Fruit fly (Drosophila melanogaster) whole organism, larva: Measurements from ENCODE around the gene SmE.
"Not testable (repeated sequence)": the region's sequence is repeated elsewhere in the genome, so short reads cannot be mapped to it uniquely, and the experiment has no call there.

Experiments used
- noc ChIP-seq: fragments of 200-800 bp; sonication (Bioruptor generic); optimal IDR thresholded peaks from 3 replicates; lab custom pipeline; 2019; ENCODE audit warnings: missing biosample characterization, mild to moderate bottlenecking, missing genetic modification characterization, moderate library complexity

SmE gene

DNA sequence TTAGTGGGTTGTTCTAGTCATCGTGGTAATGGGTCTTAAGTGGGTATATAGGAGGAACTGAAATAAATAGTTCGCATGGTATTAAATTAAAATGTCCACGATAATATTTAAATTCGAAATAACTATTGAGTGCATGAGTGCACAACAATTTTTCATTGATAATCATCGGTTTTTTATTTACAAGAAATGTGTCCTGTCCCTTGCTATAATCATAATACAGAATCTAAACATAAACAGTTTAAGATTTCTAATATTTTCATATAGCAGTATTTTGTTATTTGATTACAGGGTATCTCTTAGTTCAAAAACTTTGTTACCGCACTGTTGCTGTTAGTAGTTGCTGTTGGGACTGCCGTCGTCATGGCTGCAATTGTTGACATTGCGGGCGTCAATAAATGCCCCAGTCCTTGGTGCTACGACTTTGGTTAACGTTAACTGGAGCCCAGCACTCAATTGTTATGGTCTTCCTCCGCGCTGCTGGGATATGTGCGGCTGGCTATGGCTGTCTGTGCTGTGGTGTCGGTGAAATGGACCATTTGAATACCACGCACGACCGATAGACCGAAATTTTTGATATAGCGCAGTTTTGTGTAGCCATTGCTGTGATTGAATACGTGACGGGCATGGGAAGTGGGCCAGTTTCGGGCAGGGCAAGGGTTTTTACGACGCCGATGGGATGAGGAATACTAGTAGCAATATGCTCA is 13.3 kb downstream of the SmE start:
- TF ChIP-seq noc (tag; lab: Kevin White, UChicago): no peak

DNA sequence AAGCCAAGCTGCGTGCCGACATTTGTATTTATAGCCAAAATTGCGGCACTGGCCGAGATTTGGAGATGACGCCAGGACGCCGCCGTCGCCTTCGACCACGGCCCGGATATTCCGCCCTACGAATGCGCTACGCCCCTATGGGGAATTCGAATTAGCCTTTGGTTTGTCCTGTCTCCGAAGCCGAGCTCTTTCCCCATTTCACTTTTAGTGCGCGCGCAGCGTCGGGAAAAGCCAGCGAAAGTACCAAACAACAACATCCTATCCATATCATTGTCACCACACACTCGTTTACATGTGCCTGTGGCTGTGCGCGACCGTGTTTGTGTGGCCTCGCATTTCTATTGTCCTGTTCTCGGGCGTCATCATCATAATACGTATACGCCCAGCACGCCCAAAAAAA is 13.9 kb downstream of the SmE start, which contains the start of gene Proc:
Gene Proc, minus strand, starts transcription at position 101 of the 400 bp plus-strand sequence.
- TF ChIP-seq noc (tag; lab: Kevin White, UChicago): no peak

DNA sequence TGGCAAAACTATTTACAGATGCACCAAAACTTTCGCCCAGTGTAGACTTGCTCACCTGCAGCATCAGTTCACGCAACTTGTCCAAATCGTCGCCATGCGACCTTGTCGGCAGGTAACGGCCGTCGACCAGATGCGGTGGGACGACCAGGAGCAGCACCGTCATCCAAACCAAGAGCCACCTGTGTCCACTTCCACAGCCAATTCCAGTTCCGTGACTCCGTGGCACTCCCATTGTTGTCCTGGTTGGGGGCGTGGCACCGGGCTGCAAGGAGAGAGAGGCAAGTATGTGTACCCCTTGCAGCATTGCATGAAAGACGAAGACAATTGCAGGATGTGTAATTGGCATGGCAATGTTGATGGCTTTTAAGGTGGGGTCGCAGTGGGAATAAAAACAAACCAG is 15.0 kb downstream of the SmE start:
- no peak for TF ChIP-seq noc (tag; lab: Kevin White, UChicago)

DNA sequence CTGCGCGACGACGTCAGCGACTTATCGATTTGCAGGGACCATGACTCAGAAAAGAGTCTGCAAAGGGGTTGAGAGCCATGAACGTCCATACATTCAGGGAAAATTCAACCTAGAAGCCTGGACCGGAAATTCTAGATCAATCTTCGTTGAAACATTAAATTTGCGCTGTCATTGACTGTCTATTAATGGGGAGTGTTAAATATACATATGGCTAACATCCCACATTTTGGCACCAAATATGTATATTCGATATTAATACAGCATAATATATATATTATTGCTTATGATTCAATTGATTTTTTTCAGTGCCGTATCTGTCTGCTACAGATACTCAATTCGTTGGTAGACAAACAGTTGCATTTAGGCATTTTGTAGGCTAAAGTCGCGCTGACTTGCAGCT is 16.6 kb downstream of the SmE start:
- TF ChIP-seq noc (tag; lab: Kevin White, UChicago): no peak

DNA sequence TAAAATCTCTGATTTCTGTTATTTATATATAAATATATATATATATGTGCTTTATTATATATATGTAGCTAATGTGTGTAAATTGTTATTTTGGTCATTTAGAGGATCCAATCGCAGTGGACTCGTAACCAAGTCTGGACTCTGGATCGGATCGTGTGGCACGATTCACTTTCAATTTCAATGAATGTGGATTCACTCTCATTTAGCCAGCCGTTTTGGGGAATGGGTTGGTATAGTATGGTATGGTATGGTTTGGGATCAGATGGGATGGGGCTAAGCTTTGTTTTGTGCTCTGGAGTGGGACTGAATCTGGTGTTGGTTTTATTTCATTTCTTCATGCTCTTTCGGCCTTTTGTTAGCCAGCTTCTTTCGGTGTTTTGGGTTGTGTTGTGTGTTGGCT is 23.5 kb downstream of the SmE start:
- TF ChIP-seq noc (tag; lab: Kevin White, UChicago): no peak

DNA sequence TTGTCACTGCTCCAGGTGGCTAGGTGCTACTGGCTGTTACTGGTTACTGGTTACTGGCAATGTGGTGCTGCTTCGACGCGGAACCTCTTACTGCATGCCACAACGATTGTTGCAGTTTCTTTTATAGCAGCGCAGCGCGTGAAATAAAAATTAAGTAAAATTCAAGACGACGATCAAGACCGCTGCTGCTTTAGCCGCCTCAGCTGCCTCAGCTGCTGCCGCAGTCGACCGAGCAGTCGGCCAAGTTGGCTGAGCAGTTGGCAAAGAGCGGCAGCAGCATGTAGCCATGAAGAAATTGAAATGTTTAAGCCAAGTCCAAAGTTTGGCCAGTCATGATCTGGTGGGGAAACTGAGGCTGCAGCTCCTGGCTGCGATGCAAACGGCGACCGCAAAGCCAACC is 24.5 kb downstream of the SmE start, which contains the start of gene TwdlE:
Gene TwdlE, minus strand, starts transcription at position 101 of the 400 bp plus-strand sequence.
- no peak for TF ChIP-seq noc (tag; lab: Kevin White, UChicago)

DNA sequence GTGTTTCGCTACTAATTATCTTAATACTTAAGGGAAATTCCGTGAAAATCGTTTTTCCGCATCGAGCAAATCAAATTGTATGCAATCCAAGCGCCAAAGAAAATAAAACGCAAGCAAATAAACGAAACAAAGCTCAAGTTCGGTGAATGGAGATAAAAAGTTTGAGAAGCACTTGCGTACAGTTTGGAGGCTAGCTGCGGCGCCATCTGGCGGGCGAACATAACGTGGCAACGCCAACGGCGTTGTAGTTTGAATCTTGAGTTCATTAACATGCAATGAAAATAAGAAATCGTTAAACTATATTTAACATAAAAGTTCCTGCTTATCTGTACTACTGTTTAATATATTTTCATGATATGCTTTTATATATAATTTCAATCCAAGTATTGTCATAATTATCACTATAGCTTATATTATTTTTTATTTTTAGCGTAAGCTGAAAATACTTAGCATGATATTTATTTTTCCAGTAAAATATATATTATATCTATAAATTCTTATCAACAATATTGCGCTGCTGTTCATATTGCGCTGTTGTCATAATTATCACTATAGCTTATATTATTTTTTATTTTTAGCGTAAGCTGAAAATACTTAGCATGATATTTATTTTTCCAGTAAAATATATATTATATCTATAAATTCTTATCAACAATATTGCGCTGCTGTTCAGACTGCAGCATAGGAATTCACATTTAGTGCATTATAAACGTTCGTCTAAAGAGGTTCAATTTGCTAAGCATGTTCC is 28.7 kb downstream of the SmE start, which contains the start of gene lectin-28C:
Gene lectin-28C, plus strand, starts transcription at position 698 of the 748 bp plus-strand sequence.
- TF ChIP-seq noc (tag; lab: Kevin White, UChicago): not testable (repeated sequence)

DNA sequence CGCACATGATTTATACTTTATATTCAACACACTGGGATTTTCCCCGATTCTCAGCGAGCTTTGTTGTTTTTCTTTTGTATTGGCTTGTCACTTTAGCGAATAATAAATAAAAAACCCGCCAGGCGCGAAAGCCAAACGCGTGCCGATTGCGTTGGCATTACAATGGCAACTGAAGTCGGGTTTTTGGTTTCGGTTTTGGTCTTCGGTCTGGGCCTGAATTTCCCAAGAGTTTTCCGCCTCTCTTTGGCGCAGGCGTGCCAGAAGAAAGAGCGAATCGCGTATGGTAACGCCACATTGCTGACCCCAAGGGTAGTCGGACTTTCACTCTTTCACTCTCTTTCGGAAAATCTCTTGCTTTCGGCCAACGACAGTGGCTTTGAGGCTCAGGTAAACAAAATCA is 30.1 kb downstream of the SmE start, which contains the start of gene CG14535:
Gene CG14535, minus strand, starts transcription at position 368 of the 400 bp plus-strand sequence.
- no peak for TF ChIP-seq noc (tag; lab: Kevin White, UChicago)

DNA sequence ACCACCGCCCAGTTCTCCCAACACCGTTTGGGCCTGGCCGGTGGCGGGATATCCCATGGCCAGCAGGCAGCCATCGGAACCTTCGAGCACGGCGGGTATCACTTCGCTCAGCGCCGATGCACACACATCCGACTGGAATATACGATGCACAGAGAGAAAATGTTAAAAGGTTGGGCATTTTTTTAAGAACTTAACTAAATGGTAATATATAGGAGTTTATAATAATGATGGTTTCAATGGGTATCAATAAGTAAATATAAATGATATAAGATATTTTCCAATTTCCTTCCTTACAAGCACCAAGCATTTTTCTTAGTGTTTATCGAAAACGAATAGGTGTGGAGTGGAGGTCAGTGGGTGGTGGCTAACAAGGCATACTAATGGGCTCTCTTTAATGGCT is 33.6 kb downstream of the SmE start:
- no peak for TF ChIP-seq noc (tag; lab: Kevin White, UChicago)

DNA sequence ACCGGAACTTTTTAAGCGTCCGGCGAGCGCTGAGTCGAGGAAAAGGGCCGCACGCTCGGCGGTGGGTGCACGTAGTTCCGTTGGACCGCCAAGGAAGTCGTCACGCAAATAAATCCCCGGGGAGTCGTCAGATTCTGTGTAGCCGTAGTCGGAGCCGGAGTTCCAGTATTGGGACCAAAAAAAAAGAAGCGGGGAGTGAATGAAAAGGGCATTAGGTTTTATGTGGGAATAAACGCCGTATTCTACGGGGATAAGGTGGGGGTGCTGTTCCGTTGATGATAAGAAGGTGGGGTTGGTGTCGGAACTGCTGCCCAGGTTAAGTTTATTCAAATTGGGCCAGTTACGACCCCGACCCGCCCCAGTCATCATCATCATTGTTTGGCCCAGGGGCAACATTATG is 34.8 kb downstream of the SmE start:
- TF ChIP-seq noc (tag; lab: Kevin White, UChicago): no peak

DNA sequence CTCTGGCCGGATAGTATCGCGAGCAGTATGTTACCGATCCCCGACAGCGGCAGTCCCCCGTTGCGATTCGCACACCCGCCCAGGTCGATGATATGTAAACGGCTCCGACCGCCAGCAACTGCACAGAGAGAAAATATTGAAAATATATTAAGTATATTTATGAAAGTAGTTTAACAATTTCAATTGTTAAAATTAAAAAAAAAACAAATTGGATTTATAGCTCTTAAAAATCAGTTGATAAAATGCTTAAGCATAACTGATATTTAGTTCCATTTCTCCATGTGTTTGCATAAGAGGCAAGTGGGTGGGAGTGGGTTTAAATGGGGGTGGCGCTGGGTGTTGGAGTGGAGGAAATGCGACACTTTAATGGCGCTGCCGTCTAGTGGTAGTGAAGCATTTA is 35.8 kb downstream of the SmE start:
- TF ChIP-seq noc (tag; lab: Kevin White, UChicago): no peak

DNA sequence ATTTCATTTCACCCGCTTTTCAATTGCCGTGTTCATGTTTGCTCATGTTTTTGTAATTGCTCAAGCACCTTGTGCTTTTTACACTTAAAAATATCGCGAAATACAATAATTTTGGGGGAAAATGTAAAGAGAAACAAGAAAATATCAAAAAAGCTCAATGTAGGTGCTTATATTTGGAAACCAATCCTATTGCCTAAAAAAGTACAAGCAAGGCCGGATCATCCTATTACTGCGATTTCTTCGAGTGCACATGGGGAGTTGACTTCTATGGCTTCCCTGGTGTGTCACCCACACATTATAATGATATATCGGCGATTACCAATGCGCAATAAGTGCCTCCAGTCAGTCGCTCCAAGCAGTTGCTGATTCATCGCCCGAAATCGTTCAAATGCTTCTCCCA is 44.0 kb downstream of the SmE start:
- TF ChIP-seq noc (tag; lab: Kevin White, UChicago): no peak

DNA sequence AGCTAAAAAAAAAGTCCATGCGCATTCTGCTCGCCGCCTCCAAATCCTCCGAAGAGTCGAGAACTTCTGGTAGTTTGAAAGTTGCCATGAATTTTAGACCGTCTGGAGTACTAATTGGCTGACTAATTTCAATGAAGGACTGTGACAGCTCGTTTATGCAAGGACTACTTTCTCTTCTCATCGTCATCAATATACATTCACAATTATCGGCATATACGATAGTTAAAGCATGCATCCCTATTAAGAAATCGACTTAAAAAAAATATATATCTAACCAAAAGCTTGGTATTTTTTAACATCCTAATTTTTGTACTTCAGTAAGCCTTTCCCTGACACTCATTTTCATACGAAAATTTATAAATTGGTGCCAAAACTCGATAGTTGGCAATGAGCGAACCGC is 45.1 kb downstream of the SmE start, which contains the start of gene CG14537:
Gene CG14537, plus strand, starts transcription at position 301 of the 400 bp plus-strand sequence.
- TF ChIP-seq noc (tag; lab: Kevin White, UChicago): no peak

DNA sequence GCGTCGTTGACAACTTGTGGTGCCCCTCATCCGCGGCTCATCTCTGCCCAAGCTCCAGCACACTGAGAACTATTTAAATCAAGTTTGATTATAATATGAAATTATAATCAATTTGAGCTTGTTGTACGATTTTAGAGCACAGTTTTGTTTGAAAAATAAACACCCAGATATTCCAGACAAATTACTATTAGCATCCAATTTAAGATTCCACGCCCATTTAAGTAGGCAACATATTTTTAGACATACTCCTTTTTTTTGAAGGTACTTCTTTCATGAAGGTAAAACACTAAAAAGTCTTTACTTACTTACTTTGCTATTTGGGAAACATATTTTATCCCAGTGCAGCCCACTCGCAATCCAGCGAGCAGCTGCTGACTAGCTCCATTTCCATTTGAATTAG is 47.2 kb downstream of the SmE start:
- no peak for TF ChIP-seq noc (tag; lab: Kevin White, UChicago)
